Fruit fly (Drosophila melanogaster) whole organism, embryonic: Measurements from ENCODE around the gene CG15553.
A peak's percentile ranks its signal among the peaks of the same experiment; 100 is the strongest.

Source experiments
- ATbp ChIP-seq: fragments of 200-800 bp; sonication (Bioruptor generic); optimal IDR thresholded peaks from 2 replicates; lab custom pipeline; 2017; ENCODE audit warnings: missing biosample characterization, mild to moderate bottlenecking, missing genetic modification characterization, missing genetic modification reagents
- Aef1 ChIP-seq: fragments of 200-800 bp; sonication (Bioruptor generic); IDR thresholded peaks from 3 replicates; pipeline ENCODE4 v1.3.6; 2022; ENCODE audit warnings: missing biosample characterization, missing genetic modification characterization
- Bteb2 ChIP-seq: fragments of 200-800 bp; sonication (Bioruptor generic); optimal IDR thresholded peaks from 2 replicates; lab custom pipeline; 2016; ENCODE audit warnings: missing biosample characterization, missing genetic modification characterization
- CG12071 ChIP-seq: fragments of 200-800 bp; sonication (Bioruptor generic); optimal IDR thresholded peaks from 3 replicates; lab custom pipeline; 2018; ENCODE audit warnings: missing biosample characterization, mild to moderate bottlenecking, missing genetic modification characterization
- CG14710 ChIP-seq: fragments of 200-800 bp; sonication (Bioruptor generic); optimal IDR thresholded peaks from 3 replicates; lab custom pipeline; 2019; ENCODE audit warnings: missing biosample characterization, mild to moderate bottlenecking, missing genetic modification characterization, moderate library complexity
- CG1529 ChIP-seq: fragments of 200-800 bp; sonication (Bioruptor generic); optimal IDR thresholded peaks from 3 replicates; lab custom pipeline; 2018; ENCODE audit warnings: missing biosample characterization, missing genetic modification characterization
- CG17328 ChIP-seq: fragments of 200-800 bp; sonication (Bioruptor generic); IDR thresholded peaks from 2 replicates; pipeline ENCODE4 v1.3.6; 2022; ENCODE audit warnings: missing biosample characterization, missing genetic modification characterization
- CG17385 ChIP-seq: fragments of 200-800 bp; sonication (Bioruptor generic); optimal IDR thresholded peaks from 3 replicates; lab custom pipeline; 2018; ENCODE audit warnings: missing biosample characterization, mild to moderate bottlenecking, missing genetic modification characterization
- CG18599 ChIP-seq: fragments of 200-800 bp; sonication (Bioruptor generic); optimal IDR thresholded peaks from 3 replicates; lab custom pipeline; 2017; ENCODE audit warnings: missing biosample characterization, missing genetic modification characterization, mild to moderate bottlenecking, moderate library complexity, missing genetic modification reagents
- CG2116 ChIP-seq: fragments of 200-800 bp; sonication (Bioruptor generic); optimal IDR thresholded peaks from 3 replicates; lab custom pipeline; 2018; ENCODE audit warnings: missing biosample characterization, mild to moderate bottlenecking, missing genetic modification characterization
- CG2678 ChIP-seq: fragments of 200-800 bp; sonication (Bioruptor generic); optimal IDR thresholded peaks from 3 replicates; lab custom pipeline; 2019; ENCODE audit warnings: missing biosample characterization, mild to moderate bottlenecking, missing genetic modification characterization, moderate library complexity
- CG3847 ChIP-seq: fragments of 200-800 bp; sonication (Bioruptor generic); IDR thresholded peaks from 2 replicates; pipeline ENCODE4 v1.3.6; 2022; ENCODE audit warnings: missing biosample characterization, missing genetic modification characterization
- CG4854 ChIP-seq: fragments of 200-800 bp; sonication (Bioruptor generic); optimal IDR thresholded peaks from 2 replicates; lab custom pipeline; 2016; ENCODE audit warnings: missing biosample characterization, missing genetic modification characterization, inconsistent platforms
- CG6854 ChIP-seq: fragments of 200-800 bp; sonication (Bioruptor generic); optimal IDR thresholded peaks from 3 replicates; lab custom pipeline; 2017; ENCODE audit warnings: missing biosample characterization, mild to moderate bottlenecking, missing genetic modification characterization
- CG7357 ChIP-seq: fragments of 200-800 bp; sonication (Bioruptor generic); IDR thresholded peaks from 3 replicates; pipeline ENCODE4 v1.3.6; 2022; ENCODE audit warnings: missing biosample characterization, missing genetic modification characterization
- CG9876 ChIP-seq: fragments of 200-800 bp; sonication (Bioruptor generic); optimal IDR thresholded peaks from 2 replicates; lab custom pipeline; 2016; ENCODE audit warnings: missing biosample characterization, missing genetic modification characterization
- Dip2 ChIP-seq: fragments of 200-800 bp; sonication (Bioruptor generic); IDR thresholded peaks from 2 replicates; pipeline ENCODE4 v1.3.6; 2022; ENCODE audit warnings: missing biosample characterization, missing genetic modification characterization
- Fer2 ChIP-seq: fragments of 200-800 bp; sonication (Bioruptor generic); optimal IDR thresholded peaks from 2 replicates; lab custom pipeline; 2018; ENCODE audit warnings: missing biosample characterization, mild to moderate bottlenecking, missing genetic modification characterization, moderate library complexity
- HHEX ChIP-seq: fragments of 200-800 bp; sonication (Bioruptor generic); optimal IDR thresholded peaks from 3 replicates; lab custom pipeline; 2017; ENCODE audit warnings: missing biosample characterization, mild to moderate bottlenecking, missing genetic modification characterization, missing genetic modification reagents
- Hmr ChIP-seq: fragments of 200-800 bp; sonication (Bioruptor generic); optimal IDR thresholded peaks from 3 replicates; lab custom pipeline; 2017; ENCODE audit warnings: mild to moderate bottlenecking, missing biosample characterization, missing genetic modification reagents, missing genetic modification characterization
- Hr39 ChIP-seq: fragments of >200 bp; optimal IDR thresholded peaks from 2 replicates; lab custom pipeline; 2017
- Mad ChIP-seq: fragments of 200-800 bp; sonication (Bioruptor generic); optimal IDR thresholded peaks from 2 replicates; lab custom pipeline; 2016; ENCODE audit warnings: missing biosample characterization, missing genetic modification characterization
- Med ChIP-seq: fragments of 200-800 bp; sonication (Bioruptor generic); peaks from one replicate; lab custom pipeline; 2016; ENCODE audit warnings: missing biosample characterization, missing genetic modification characterization, mild to moderate bottlenecking, inconsistent platforms, moderate library complexity
- NK7.1 ChIP-seq: fragments of 200-800 bp; sonication (Bioruptor generic); optimal IDR thresholded peaks from 3 replicates; lab custom pipeline; 2016; ENCODE audit warnings: missing biosample characterization, missing genetic modification characterization
- Sox102F ChIP-seq: fragments of 200-800 bp; sonication (Bioruptor generic); optimal IDR thresholded peaks from 2 replicates; lab custom pipeline; 2018; ENCODE audit warnings: missing biosample characterization, mild to moderate bottlenecking, missing genetic modification characterization, moderate library complexity
- Vsx1 ChIP-seq: fragments of 200-800 bp; sonication (Bioruptor generic); optimal IDR thresholded peaks from 2 replicates; lab custom pipeline; 2017; ENCODE audit warnings: missing biosample characterization, mild to moderate bottlenecking, missing genetic modification characterization, missing genetic modification reagents
- Xbp1 ChIP-seq: fragments of 200-800 bp; sonication (Bioruptor generic); optimal IDR thresholded peaks from 3 replicates; lab custom pipeline; 2016; ENCODE audit warnings: missing biosample characterization, mild to moderate bottlenecking, missing genetic modification characterization
- abd-A ChIP-seq: fragments of 200-800 bp; sonication (Bioruptor generic); optimal IDR thresholded peaks from 3 replicates; lab custom pipeline; 2019; ENCODE audit warnings: missing biosample characterization, mild to moderate bottlenecking, missing genetic modification characterization, moderate library complexity
- bigmax ChIP-seq: fragments of 200-800 bp; sonication (Bioruptor generic); optimal IDR thresholded peaks from 2 replicates; lab custom pipeline; 2018; ENCODE audit warnings: missing biosample characterization, mild to moderate bottlenecking, missing genetic modification characterization
- cad ChIP-seq: fragments of >200 bp; optimal IDR thresholded peaks from 2 replicates; lab custom pipeline; 2017; ENCODE audit warnings: missing biosample characterization, missing genetic modification characterization
- caup ChIP-seq: fragments of 200-800 bp; sonication (Bioruptor generic); optimal IDR thresholded peaks from 3 replicates; lab custom pipeline; 2017; ENCODE audit warnings: missing biosample characterization, mild to moderate bottlenecking, missing genetic modification characterization, moderate library complexity; ENCODE audit not compliant: severe bottlenecking
- cg ChIP-seq: fragments of 200-800 bp; sonication (Bioruptor generic); optimal IDR thresholded peaks from 3 replicates; lab custom pipeline; 2019; ENCODE audit warnings: missing biosample characterization, mild to moderate bottlenecking, missing genetic modification characterization, moderate library complexity
- corto ChIP-seq: fragments of 200-800 bp; sonication (Bioruptor generic); optimal IDR thresholded peaks from 2 replicates; lab custom pipeline; 2016; ENCODE audit warnings: missing biosample characterization, mild to moderate bottlenecking, missing genetic modification characterization, moderate library complexity
- crol ChIP-seq: fragments of 200-800 bp; sonication (Bioruptor generic); IDR thresholded peaks from 2 replicates; pipeline ENCODE4 v1.3.6; 2022; ENCODE audit warnings: missing biosample characterization, missing genetic modification characterization
- dpn ChIP-seq, 2 experiments: fragments of 200-800 bp; sonication (Bioruptor generic); optimal IDR thresholded peaks; 3 replicates each; lab custom pipeline; 2016; ENCODE audit warnings: missing biosample characterization in 2 of 2, missing genetic modification characterization in 2 of 2
- exex ChIP-seq: fragments of 200-800 bp; sonication (Bioruptor generic); optimal IDR thresholded peaks from 4 replicates; lab custom pipeline; 2018; ENCODE audit warnings: missing biosample characterization, mild to moderate bottlenecking, missing genetic modification characterization, moderate library complexity
- gce ChIP-seq: fragments of 200-800 bp; sonication (Bioruptor generic); IDR thresholded peaks from 3 replicates; pipeline ENCODE4 v1.3.6; 2022; ENCODE audit warnings: missing biosample characterization, missing genetic modification characterization
- jumu ChIP-seq: fragments of 200-800 bp; sonication (Bioruptor generic); optimal IDR thresholded peaks from 3 replicates; lab custom pipeline; 2016; ENCODE audit warnings: missing biosample characterization, missing genetic modification characterization
- onecut ChIP-seq: fragments of 200-800 bp; sonication (Bioruptor generic); IDR thresholded peaks from 2 replicates; pipeline ENCODE4 v1.3.6; 2022; ENCODE audit warnings: missing biosample characterization, missing genetic modification characterization
- pan ChIP-seq, 4 experiments: fragments of >200 bp in 3 of 4; fragments of 200-800 bp in 1 of 4; sonication (Bioruptor generic) in 1 of 4; optimal IDR thresholded peaks in 3 of 4; IDR thresholded peaks in 1 of 4; 2 replicates each; pipeline versions ENCODE4 v1.3.6 to Lab custom; 2017 to 2022; ENCODE audit warnings: missing biosample characterization in 2 of 4, missing genetic modification characterization in 2 of 4, mixed read lengths in 1 of 4
- prd ChIP-seq, 3 experiments: fragments of >200 bp in 2 of 3; fragments of 200-800 bp in 1 of 3; sonication (Bioruptor generic) in 1 of 3; optimal IDR thresholded peaks in 2 of 3; IDR thresholded peaks in 1 of 3; 2 replicates in 2 of 3; 3 replicates in 1 of 3; pipeline versions ENCODE4 v1.3.6 to Lab custom; 2017 to 2022; ENCODE audit warnings: missing biosample characterization in 1 of 3, missing genetic modification characterization in 1 of 3
- pros ChIP-seq: fragments of 200-800 bp; sonication (Bioruptor generic); optimal IDR thresholded peaks from 3 replicates; lab custom pipeline; 2019; ENCODE audit warnings: missing biosample characterization, mild to moderate bottlenecking, missing genetic modification characterization, moderate library complexity
- schlank ChIP-seq: fragments of 200-800 bp; sonication (Bioruptor generic); optimal IDR thresholded peaks from 2 replicates; lab custom pipeline; 2018; ENCODE audit warnings: missing biosample characterization, mild to moderate bottlenecking, missing genetic modification characterization
- sug ChIP-seq: fragments of 200-800 bp; optimal IDR thresholded peaks from 2 replicates; lab custom pipeline; 2019; ENCODE audit warnings: missing biosample characterization, mild to moderate bottlenecking, missing genetic modification characterization, moderate library complexity
- tin ChIP-seq: fragments of 200-800 bp; sonication (Bioruptor generic); optimal IDR thresholded peaks from 3 replicates; lab custom pipeline; 2016; ENCODE audit warnings: missing biosample characterization, missing genetic modification characterization
- zfh1 ChIP-seq: fragments of 200-800 bp; sonication (Bioruptor generic); IDR thresholded peaks from 3 replicates; pipeline ENCODE4 v1.3.6; 2022; ENCODE audit warnings: missing biosample characterization, missing genetic modification characterization

Gene CG15553

dm6 chr3R:31101069-31101468, at the start of gene CG15553:
TSS of gene CG15553 (minus strand) at chr3R:31101169.
- no peak for TF ChIP-seq Bteb2 (GFP tag; lab: Kevin White, UChicago)
- TF ChIP-seq CG3847, result no peak
- no peak for TF ChIP-seq Vsx1
- TF ChIP-seq schlank (tag; lab: Kevin White, UChicago), result no peak
- TF ChIP-seq cg (GFP tag; lab: Kevin White, UChicago), result no peak
- no peak for TF ChIP-seq caup (GFP tag; lab: Kevin White, UChicago)
- no peak for TF ChIP-seq corto
- TF ChIP-seq Dip2 (GFP tag; lab: Robert Waterston, UW), result no peak
- no peak for TF ChIP-seq crol (GFP tag; lab: Robert Waterston, UW)
- no peak for TF ChIP-seq CG2678
- TF ChIP-seq Mad (GFP tag; lab: Kevin White, UChicago), result no peak
- TF ChIP-seq NK7.1 (GFP tag; lab: Kevin White, UChicago), result no peak
- no peak for TF ChIP-seq CG14710 (tag; lab: Kevin White, UChicago)
- no peak for TF ChIP-seq CG4854 (GFP tag; lab: Kevin White, UChicago)
- TF ChIP-seq CG9876 (GFP tag; lab: Kevin White, UChicago), result no peak
- no peak for TF ChIP-seq Hmr (GFP tag; lab: Kevin White, UChicago)

dm6 chr3R:31146920-31147319, 46.0 kb upstream of the CG15553 start:
- no peak for TF ChIP-seq zfh1 (GFP tag; lab: Robert Waterston, UW)
- no peak for TF ChIP-seq prd (optimal IDR thresholded peaks at IDR 0.05; lab: Kevin White, UChicago)
- TF ChIP-seq prd (GFP tag; IDR thresholded peaks at IDR 0.05; lab: Robert Waterston, UW), result 0 out of 3 replicates have a peak, but pooled peaks have one; percentile 15
- peak; percentile 13 for TF ChIP-seq Sox102F
- no peak for TF ChIP-seq pan (optimal IDR thresholded peaks at IDR 0.05; lab: Kevin White, UChicago)
- TF ChIP-seq pan (GFP tag; optimal IDR thresholded peaks at IDR 0.05 in 1 of 2, IDR thresholded peaks at IDR 0.05 in 1 of 2), result no peak
- no peak for TF ChIP-seq Xbp1 (GFP tag; lab: Kevin White, UChicago)
- no peak for TF ChIP-seq CG6854 (GFP tag; lab: Kevin White, UChicago)
- TF ChIP-seq jumu (GFP tag; lab: Kevin White, UChicago), result no peak
- TF ChIP-seq dpn (GFP tag; optimal IDR thresholded peaks at IDR 0.05; lab: Kevin White, UChicago), result no peak
- TF ChIP-seq CG12071, result no peak

DNA sequence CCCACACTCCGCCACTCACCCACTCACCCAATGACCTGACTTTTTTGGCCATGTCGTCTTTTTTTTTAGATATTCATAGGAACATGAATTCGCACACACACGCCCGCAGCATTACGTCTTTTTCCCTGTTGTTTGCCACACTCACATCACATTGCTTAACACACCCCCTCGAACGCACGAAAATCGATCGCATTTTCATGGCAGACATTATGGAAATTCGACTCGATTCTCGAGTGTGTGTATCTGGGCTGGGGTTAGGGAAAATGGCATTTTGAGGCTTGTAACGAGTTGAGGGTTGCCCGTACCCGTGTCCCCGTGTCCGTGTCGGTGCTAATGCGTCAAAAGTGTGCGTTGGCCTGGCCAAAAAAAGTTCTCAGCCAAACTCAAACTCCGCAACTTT, 40.7 kb upstream of the CG15553 start:
- TF ChIP-seq abd-A, result peak; percentile 58
- TF ChIP-seq cad (GFP tag; lab: Kevin White, UChicago), result no peak
- peak; percentile 80 for TF ChIP-seq onecut (GFP tag; lab: Robert Waterston, UW)

dm6 chr3R:31134056-31134455, 33.1 kb upstream of the CG15553 start, which contains the start of gene Gycbeta100B:
TSS of gene Gycbeta100B (plus strand) at chr3R:31134392.
- peak; percentile 20; the same call in 1 of the 2 replicates for TF ChIP-seq CG17328 (GFP tag; lab: Robert Waterston, UW)
- TF ChIP-seq CG2116 (GFP tag; lab: Kevin White, UChicago), result no peak
- TF ChIP-seq CG1529 (GFP tag; lab: Kevin White, UChicago), result peak; percentile 4
- peak; percentile 20 for TF ChIP-seq sug (tag; lab: Kevin White, UChicago)
- peak; percentile 96 for TF ChIP-seq Med (GFP tag; lab: Kevin White, UChicago)
- TF ChIP-seq pros (GFP tag; lab: Kevin White, UChicago), result no peak
- TF ChIP-seq CG18599 (GFP tag; lab: Kevin White, UChicago), result peak; percentile 68
- TF ChIP-seq dpn (GFP tag; optimal IDR thresholded peaks at IDR 0.05; lab: Kevin White, UChicago), result no peak
- 0 out of 3 replicates have a peak, but pooled peaks have one; percentile 17 for TF ChIP-seq Aef1
- TF ChIP-seq Fer2 (tag; lab: Kevin White, UChicago), result no peak
- TF ChIP-seq CG7357 (GFP tag; lab: Robert Waterston, UW), result 0 out of 3 replicates have a peak, but pooled peaks have one; percentile 12
- peak; percentile 73 for TF ChIP-seq CG12071
- peak; percentile 39 for TF ChIP-seq tin (GFP tag; lab: Kevin White, UChicago)
- no peak for TF ChIP-seq bigmax
- TF ChIP-seq ATbp (GFP tag; lab: Kevin White, UChicago), result peak; percentile 39
- no peak for TF ChIP-seq Hr39 (lab: Kevin White, UChicago)
- peak; percentile 69; the same call in 2 of the 3 replicates for TF ChIP-seq gce (GFP tag; lab: Robert Waterston, UW)
- TF ChIP-seq CG17385 (GFP tag; lab: Kevin White, UChicago), result peak; percentile 54
- peak; percentile 47 for TF ChIP-seq HHEX (GFP tag; lab: Kevin White, UChicago)
- no peak for TF ChIP-seq exex (tag; lab: Kevin White, UChicago)
